Worm (Caenorhabditis elegans): ENCODE results near the gene C07G1.6.
A peak's percentile ranks its signal among the peaks of the same experiment; 100 is the strongest.

Gene C07G1.6

DNA sequence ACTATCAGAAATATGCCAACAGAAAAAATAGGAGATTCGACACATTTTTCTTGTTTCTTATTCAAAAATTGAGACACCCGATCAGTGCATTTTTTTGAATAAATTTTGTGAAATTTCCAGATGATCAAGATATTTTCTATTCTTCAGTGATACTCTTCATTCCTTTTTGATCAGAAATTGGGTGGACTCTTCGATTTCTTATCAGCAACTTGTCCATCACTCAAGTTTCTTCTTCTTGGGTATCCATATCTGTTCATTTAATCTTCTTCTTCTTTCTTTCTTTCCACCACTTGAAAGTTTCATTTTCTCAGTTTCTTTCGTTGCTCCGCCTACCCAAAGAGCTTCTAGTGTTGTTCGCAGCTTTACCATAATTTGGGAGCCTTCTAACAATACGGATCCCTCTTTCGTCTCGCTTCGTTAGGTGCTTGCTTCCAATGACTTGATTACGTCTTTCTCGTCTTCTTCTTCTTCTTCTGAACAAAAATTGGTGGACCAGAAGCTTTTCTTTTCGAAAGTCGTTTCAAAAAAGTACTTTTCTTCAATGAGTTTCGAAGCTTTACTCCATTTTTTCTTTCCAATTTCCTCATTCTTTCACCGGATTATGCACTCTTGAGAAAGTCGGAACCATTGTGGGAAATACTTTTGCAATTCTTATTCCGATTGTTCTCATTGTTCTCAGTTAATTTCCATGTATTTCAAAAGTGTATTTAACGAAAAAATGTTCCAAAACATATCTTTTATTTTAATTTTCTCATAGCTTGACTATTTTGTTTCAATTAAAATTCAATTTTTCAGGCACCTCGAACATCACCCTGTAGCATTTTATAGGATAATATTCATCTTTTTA, 34.3 kb downstream of the C07G1.6 start, which contains the start of gene pct-1:
pct-1 (plus strand) TSS at position 797 of the 847 bp plus-strand sequence.
- TF ChIP-seq Y53G8AR.9 (GFP tag; conservative IDR thresholded peaks at IDR 0.05) (no peak), him-1 (tag; optimal IDR thresholded peaks at IDR 0.05) (no peak), ztf-3 (GFP tag; optimal IDR thresholded peaks at IDR 0.05) (no peak), hsf-1 (GFP tag; IDR thresholded peaks at IDR 0.05) (no peak), Y56A3A.18 (GFP tag; IDR thresholded peaks at IDR 0.05) (no peak), F57C9.4 (tag; optimal IDR thresholded peaks at IDR 0.05) (no peak), bed-2 (GFP tag; IDR thresholded peaks at IDR 0.05) (no peak), rcor-1 (GFP tag; IDR thresholded peaks at IDR 0.05) (no peak), snpc-3.4 (tag; optimal IDR thresholded peaks at IDR 0.05) (no peak)

DNA sequence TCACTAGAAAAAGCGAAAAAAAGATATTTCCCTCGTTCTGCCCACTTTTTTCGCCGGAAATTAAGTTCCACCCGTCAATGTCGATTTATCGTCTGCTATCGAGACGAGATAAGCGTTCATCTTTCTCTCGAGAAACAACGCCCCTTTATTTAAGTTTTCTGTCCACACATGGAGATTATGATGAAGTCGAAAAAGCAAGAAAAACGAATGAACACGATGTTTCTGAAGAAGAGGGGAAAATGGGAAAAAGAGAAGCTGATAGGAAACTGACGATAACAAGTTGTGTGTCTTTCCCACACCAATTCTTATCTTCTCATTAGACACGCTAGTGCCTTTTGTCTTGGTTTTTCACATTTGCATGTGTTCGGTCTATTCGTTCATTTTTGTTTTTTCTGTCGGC, 35.4 kb downstream of the C07G1.6 start:
- TF ChIP-seq Y79H2A.3 (GFP tag; conservative IDR thresholded peaks at IDR 0.05) (no peak), nhr-80 (tag; optimal IDR thresholded peaks at IDR 0.05) (peak; percentile 91), ets-4 (GFP tag; optimal IDR thresholded peaks at IDR 0.05) (peak; percentile 23), B0261.1 (tag; optimal IDR thresholded peaks at IDR 0.05) (no peak), dpl-1 (GFP tag; optimal IDR thresholded peaks at IDR 0.05) (no peak)

DNA sequence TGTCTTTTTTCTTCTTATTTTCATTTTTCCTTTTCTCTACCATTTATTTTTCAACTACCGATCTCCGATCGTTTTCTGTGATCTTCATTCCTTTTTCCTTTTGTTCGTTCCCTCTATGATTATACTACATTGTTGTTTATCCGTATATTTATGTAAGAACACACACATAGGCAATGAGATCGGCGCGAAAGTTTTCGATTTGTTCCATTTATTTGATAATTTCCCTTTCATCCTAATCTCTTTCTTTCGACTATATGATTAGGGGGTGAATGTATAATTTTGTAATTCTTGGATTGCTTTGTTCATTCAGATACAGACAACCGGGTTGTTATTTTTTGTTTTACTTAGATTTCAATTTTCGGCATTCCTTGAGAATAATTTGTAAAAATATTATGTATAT, 36.6 kb downstream of the C07G1.6 start:
- TF ChIP-seq attf-5 (GFP tag; optimal IDR thresholded peaks at IDR 0.05) (no peak), rpc-1 (optimal IDR thresholded peaks at IDR 0.05) (no peak), rpc-1 (tag; optimal IDR thresholded peaks at IDR 0.05) (no peak), C06A6.2 (GFP tag; conservative IDR thresholded peaks at IDR 0.05) (no peak), mxl-1 (tag; optimal IDR thresholded peaks at IDR 0.05) (no peak), F23B12.7 (tag; optimal IDR thresholded peaks at IDR 0.05; ENCODE audit: insufficient read depth) (no peak), fkh-3 (tag; optimal IDR thresholded peaks at IDR 0.05) (no peak), Y56A3A.18 (GFP tag; IDR thresholded peaks at IDR 0.05) (no peak), hrde-1 (tag; optimal IDR thresholded peaks at IDR 0.05; ENCODE audit: borderline replicate concordance) (no peak), tbp1 (GFP tag; optimal IDR thresholded peaks at IDR 0.05) (no peak), F55B11.4 (tag; optimal IDR thresholded peaks at IDR 0.05; ENCODE audit: borderline replicate concordance, insufficient read depth) (no peak), akir-1 (GFP tag; optimal IDR thresholded peaks at IDR 0.05) (no peak), F22D6.2 (tag; optimal IDR thresholded peaks at IDR 0.05) (no peak), lin-26 (GFP tag; IDR thresholded peaks at IDR 0.05) (no peak), F49E8.2 (tag; optimal IDR thresholded peaks at IDR 0.05; ENCODE audit: insufficient read depth) (no peak), repo-1 (tag; optimal IDR thresholded peaks at IDR 0.05) (no peak), nhr-90 (tag; optimal IDR thresholded peaks at IDR 0.05) (no peak)

DNA sequence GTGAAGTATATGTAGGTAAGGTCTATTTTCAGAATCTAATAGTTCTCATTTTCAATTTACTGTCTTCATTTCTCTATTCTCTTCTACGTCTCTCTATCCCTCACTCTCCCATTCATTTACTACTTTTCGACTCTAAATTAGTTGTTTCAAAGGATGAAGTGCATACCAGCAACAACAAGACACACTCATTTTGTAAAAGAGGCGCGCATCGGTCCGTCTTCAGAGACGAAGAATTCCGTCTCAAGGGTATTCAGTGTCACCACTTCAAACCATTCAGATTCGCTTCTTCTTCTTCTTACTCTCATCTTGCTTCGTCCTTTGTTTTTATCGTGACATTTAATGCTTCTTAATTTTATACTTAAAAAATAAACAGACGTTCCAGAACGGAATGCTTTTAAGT, 38.8 kb downstream of the C07G1.6 start:
- TF ChIP-seq ceh-27 (GFP tag; optimal IDR thresholded peaks at IDR 0.05) = peak; percentile 66
- no peak for TF ChIP-seq B0035.1 (tag; optimal IDR thresholded peaks at IDR 0.05)

DNA sequence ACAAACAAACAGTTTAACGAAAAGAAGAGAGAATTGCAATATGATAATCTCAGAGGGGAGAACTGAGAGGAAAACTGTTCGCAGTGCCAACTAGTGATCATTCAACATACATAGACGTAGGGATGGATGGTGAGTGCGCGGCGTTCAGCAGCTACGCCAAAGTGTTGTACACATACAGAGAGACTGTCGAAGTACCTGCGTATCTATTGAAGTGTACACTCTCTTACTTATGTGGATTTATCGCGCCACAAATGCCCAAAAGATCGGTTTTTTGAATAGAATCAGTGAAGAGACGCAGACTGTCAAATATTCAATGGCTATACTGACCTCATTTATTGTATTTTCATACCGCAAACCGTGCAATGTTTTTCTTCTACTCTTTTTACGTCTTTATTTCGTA, 39.9 kb downstream of the C07G1.6 start:
- TF ChIP-seq dpl-1 (GFP tag; optimal IDR thresholded peaks at IDR 0.05) (no peak), hmg-1.2 (GFP tag; IDR thresholded peaks at IDR 0.05) (peak; percentile 70; the same call in 1 of the 2 replicates)
